Worm (Caenorhabditis elegans): ENCODE results near the gene btb-18.

DNA sequence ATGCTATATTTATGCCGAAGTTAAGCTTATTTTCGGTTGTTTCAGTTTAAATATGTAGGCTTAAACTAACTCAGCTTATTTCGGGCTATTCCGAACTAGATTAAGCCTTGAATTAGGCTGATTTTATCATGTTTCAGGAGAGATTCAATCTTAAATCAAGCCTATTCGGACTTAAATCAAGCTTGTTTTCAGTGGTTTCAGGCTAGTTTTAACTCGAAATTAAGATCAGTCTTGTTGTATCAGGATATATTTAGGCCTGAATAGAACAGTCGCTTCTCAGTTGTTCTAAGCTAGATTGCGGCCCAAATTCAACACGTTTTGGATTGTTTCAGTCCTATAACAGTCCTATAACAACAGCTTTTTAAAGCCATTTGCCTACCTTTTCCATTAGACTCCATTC lies 46.2 kb upstream of the btb-18 start:
- TF ChIP-seq nhr-77 (tag; optimal IDR thresholded peaks at IDR 0.05) (no peak), pha-4 (tag; optimal IDR thresholded peaks at IDR 0.05) (no peak), lin-15B (tag; optimal IDR thresholded peaks at IDR 0.05) (no peak), ama-1 (optimal IDR thresholded peaks at IDR 0.05) (no peak), ztf-4 (tag; optimal IDR thresholded peaks at IDR 0.05) (no peak), pqm-1 (tag; optimal IDR thresholded peaks at IDR 0.05) (no peak), nfya-1 (tag; optimal IDR thresholded peaks at IDR 0.05; ENCODE audit: insufficient read depth) (no peak), unc-62 (GFP tag; optimal IDR thresholded peaks at IDR 0.05) (no peak), hmg-11 (tag; optimal IDR thresholded peaks at IDR 0.05) (no peak)
